Worm (Caenorhabditis elegans): ENCODE data around the gene B0303.11.

Gene B0303.11

DNA sequence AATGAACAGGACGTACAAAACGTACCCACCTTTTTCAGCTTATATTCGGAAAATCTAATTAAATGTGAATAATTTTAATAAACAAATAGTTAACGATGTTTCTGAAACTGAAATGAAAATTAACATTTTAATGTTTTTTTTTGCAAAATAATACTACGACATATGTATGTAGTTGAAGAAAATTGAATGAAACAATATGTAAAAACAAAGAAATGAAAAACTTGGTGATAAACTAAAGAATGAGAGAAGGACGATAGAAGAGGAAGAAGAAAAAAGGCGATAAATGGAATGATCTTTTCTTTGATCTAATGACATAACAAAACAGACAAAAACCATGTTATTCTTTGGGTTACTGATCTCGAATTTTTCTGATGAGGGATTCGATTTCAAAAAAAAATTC lies at the start of gene B0303.11:
B0303.11 (minus strand) TSS at position 101 of the 400 bp plus-strand sequence.
- no peak for TF ChIP-seq unc-62 (GFP tag; optimal IDR thresholded peaks at IDR 0.05)

DNA sequence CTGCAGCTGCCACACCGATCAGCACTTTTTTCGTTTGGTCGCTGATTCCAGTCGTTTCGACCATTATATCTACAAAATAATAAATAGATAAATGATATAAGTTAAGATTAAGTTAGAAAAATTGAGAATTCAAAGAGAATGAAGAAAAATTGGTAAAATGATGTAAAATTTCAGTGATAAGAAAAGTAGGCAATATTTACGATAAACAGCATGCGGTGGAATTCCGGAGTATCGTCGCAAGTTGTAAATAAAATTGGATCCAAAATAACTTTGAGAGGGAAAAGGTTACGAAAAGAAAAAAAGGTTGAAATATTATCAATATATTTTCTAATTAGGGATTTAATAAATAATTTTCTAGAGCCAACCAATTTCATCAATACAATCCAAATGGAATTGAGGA lies 44.5 kb upstream of the B0303.11 start, which contains the start of gene tomm-70:
tomm-70 (minus strand) TSS at position 69 of the 400 bp plus-strand sequence.
- TF ChIP-seq unc-62 (GFP tag; optimal IDR thresholded peaks at IDR 0.05): no peak

- TF ChIP-seq unc-62 (GFP tag; optimal IDR thresholded peaks at IDR 0.05): no peak
These were observed 40.4 kb upstream of the B0303.11 start, which contains the start of gene ugtp-1 for ce11 chrIII:8750606-8751005. TSS of gene ugtp-1 (minus strand) at chrIII:8750706.

DNA sequence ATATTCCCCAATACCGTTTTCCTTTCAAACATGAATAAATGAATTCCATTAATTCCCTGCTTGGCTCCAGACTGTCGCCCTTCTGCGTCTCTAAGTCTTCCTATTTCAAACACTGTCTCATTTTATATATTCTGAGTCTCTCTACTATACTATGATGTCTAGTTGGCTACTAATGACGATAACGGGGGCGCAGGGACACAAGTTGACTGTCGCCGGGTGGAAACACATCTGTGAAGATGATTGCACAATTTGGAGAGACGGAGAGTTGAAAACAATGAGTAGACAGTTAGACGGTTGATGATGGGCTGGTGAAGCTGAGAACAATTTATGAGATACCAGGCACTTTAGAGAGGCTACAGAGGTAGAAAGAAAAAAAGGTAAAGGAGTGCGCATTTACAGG lies 39.3 kb upstream of the B0303.11 start, which contains the start of gene sma-2:
sma-2 (plus strand) TSS at position 194 of the 400 bp plus-strand sequence.
- no peak for TF ChIP-seq unc-62 (GFP tag; optimal IDR thresholded peaks at IDR 0.05)

DNA sequence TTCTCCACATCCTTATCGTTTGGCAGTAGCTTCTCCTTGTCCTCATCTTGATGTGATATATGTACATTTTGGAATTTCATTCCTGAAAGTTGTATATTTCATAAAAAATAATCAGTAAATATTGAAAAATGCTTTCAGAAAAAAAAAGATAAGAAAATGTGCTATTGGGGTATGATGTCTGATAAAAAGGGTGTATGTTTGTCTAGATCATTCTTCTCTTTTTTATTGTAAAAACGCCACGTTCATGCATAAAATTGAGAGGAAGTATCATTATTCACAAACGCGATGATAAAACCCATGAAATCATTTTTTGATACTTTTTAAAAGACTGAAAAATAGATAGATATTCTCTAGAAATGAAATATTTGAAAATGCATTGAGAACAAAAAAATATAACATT lies 38.4 kb upstream of the B0303.11 start:
- no peak for TF ChIP-seq unc-62 (GFP tag; optimal IDR thresholded peaks at IDR 0.05)

- no peak for TF ChIP-seq unc-62 (GFP tag; optimal IDR thresholded peaks at IDR 0.05)
These were observed 35.0 kb upstream of the B0303.11 start for ce11 chrIII:8745214-8745613.

ce11 chrIII:8744765-8745164 lies 34.6 kb upstream of the B0303.11 start:
- TF ChIP-seq unc-62 (GFP tag; optimal IDR thresholded peaks at IDR 0.05): no peak

- no peak for TF ChIP-seq unc-62 (GFP tag; optimal IDR thresholded peaks at IDR 0.05)
These were observed 33.7 kb upstream of the B0303.11 start, which contains the start of gene ZK370.6 for ce11 chrIII:8743796-8744404. TSS of gene ZK370.6 (minus strand) at chrIII:8743846.

ce11 chrIII:8742584-8742983 lies 32.4 kb upstream of the B0303.11 start:
- TF ChIP-seq unc-62 (GFP tag; optimal IDR thresholded peaks at IDR 0.05): no peak

DNA sequence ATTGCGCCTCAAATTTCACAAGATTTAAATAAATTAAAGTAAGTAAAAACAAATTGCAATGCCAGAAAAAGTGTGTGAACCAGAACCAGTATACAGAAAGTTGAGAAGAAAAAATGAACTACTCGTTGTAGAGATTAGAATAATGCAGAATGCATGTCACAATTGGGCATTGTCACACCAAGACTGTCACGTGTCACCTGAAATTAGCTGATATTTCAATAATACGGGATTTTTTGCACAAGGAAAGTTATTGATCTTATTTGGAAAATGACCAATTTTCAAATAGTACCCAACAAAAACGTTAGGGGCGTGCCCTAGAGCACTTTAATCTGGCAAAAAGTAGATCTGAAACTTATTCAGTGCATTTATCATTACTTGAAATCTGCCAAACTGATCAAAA lies 31.7 kb upstream of the B0303.11 start:
- TF ChIP-seq unc-62 (GFP tag; optimal IDR thresholded peaks at IDR 0.05): no peak

ce11 chrIII:8741276-8741860 lies 31.2 kb upstream of the B0303.11 start, which contains the start of gene pdhk-2:
TSS of gene pdhk-2 (minus strand) at chrIII:8741412.
- no peak for TF ChIP-seq unc-62 (GFP tag; optimal IDR thresholded peaks at IDR 0.05)

DNA sequence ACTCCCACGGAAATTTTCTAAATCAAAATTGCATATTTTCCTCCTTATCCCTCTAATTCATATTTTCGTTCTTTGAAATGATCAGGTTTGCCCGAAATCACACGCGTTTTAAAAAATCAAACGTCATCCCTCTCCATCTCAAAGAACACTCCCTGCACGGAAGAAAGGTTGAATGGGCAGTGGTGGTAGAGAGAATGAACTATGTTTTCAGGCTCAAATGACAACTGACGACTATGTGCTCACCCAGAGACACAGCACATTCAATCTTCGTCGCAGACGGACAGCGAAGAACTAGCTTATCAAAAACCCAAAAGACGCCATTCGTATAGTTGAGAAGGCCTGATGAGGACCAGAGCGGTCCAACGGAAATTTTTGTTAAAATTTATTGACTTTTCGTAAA lies 29.6 kb upstream of the B0303.11 start:
- TF ChIP-seq unc-62 (GFP tag; optimal IDR thresholded peaks at IDR 0.05): no peak

DNA sequence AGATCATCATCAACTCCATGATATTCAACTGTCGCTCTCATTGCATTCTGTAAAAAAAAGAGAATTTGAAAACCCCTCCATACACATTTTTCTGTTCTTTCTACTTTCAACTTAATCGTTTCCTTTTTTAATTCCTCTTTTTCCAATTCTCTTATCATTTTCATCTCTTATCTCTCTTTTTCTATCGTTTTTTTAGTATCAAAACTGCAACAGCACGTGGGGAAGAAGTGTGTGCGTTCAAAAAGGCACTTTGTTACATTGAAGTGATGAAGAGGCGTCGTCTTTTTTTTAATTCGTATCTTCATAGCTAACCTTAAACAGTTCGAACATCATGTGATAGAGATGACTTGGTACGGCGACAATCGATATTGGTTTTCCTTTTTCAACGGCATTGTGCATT lies 28.9 kb upstream of the B0303.11 start:
- no peak for TF ChIP-seq unc-62 (GFP tag; optimal IDR thresholded peaks at IDR 0.05)

ce11 chrIII:8738289-8738688 lies 28.1 kb upstream of the B0303.11 start:
- TF ChIP-seq unc-62 (GFP tag; optimal IDR thresholded peaks at IDR 0.05): no peak

DNA sequence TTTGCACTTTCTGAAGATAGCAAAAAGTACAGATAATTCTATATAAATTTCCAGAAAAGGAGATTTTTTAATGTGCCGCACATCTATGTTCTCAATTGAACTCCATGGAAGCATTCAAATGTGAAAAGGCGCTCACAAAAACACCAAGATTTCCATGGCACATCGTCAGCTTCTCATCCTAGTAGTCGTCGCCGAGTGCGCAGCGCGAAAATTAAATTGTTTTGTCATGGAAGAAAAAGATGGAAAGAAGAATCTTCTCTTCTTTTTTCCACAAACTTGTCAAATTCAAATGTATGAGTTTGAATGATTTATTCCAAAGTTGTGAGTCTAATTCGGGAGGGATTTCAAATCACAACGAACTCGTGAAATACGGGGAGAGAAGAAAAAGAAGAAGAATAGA lies 27.2 kb upstream of the B0303.11 start:
- no peak for TF ChIP-seq unc-62 (GFP tag; optimal IDR thresholded peaks at IDR 0.05)

ce11 chrIII:8734327-8734885 lies 24.2 kb upstream of the B0303.11 start:
- no peak for TF ChIP-seq unc-62 (GFP tag; optimal IDR thresholded peaks at IDR 0.05)

ce11 chrIII:8733667-8734066 lies 23.5 kb upstream of the B0303.11 start:
- TF ChIP-seq unc-62 (GFP tag; optimal IDR thresholded peaks at IDR 0.05): no peak

Data from whole organism, dauer.